Worm (Caenorhabditis elegans) whole organism, young adult: ENCODE data around the gene Y102A11A.2.
A peak's percentile ranks its signal among the peaks of the same experiment; 100 is the strongest.

ENCODE experiments used
- B0019.2 ChIP-seq: fragments of 200-800 bp; sonication (Bioruptor generic); conservative IDR thresholded peaks from 2 replicates; pipeline ENCODE4 v1.3.6; 2022; ENCODE audit warnings: missing genetic modification reagents, missing genetic modification characterization, missing compliant biosample characterization
- C17E4.6 ChIP-seq: fragments of 200-800 bp; sonication (Bioruptor generic); IDR thresholded peaks from 2 replicates; pipeline ENCODE4 v1.3.6; 2022; ENCODE audit warnings: missing genetic modification reagents, missing genetic modification characterization, missing compliant biosample characterization
- F23B12.7 ChIP-seq: sonication (generic microtip); optimal IDR thresholded peaks from 2 replicates; lab custom pipeline; 2017; ENCODE audit warnings: missing genetic modification characterization, mild to moderate bottlenecking, missing compliant biosample characterization, antibody characterized with exemption, moderate library complexity; ENCODE audit not compliant: insufficient read depth
- F52B5.7 ChIP-seq: sonication (generic microtip); optimal IDR thresholded peaks from 2 replicates; lab custom pipeline; 2016; ENCODE audit warnings: mild to moderate bottlenecking, missing genetic modification characterization, missing compliant biosample characterization
- F57A8.1 ChIP-seq: fragments of 200-800 bp; sonication (Bioruptor generic); optimal IDR thresholded peaks from 2 replicates; lab custom pipeline; 2018; ENCODE audit warnings: mild to moderate bottlenecking, missing genetic modification characterization, moderate library complexity, missing compliant biosample characterization
- F57C9.4 ChIP-seq: sonication (generic microtip); optimal IDR thresholded peaks from 2 replicates; lab custom pipeline; 2017; ENCODE audit warnings: mild to moderate bottlenecking, missing genetic modification characterization, missing compliant biosample characterization
- Y53F4B.3 ChIP-seq: fragments of 200-800 bp; sonication (Bioruptor generic); IDR thresholded peaks from 2 replicates; pipeline ENCODE4 v1.3.6; 2022; ENCODE audit warnings: missing genetic modification reagents, missing genetic modification characterization, missing compliant biosample characterization
- ama-1 ChIP-seq, 3 experiments: fragments of 150-350 bp in 1 of 3; sonication (generic microtip) in 2 of 3; optimal IDR thresholded peaks; 2 replicates each; lab custom pipeline; 2014 to 2018; ENCODE audit warnings: missing biosample characterization in 2 of 3, missing genetic modification characterization in 2 of 3, missing genetic modification reagents in 2 of 3
- aptf-2 ChIP-seq: fragments of 200-800 bp; sonication (Bioruptor generic); conservative IDR thresholded peaks from 2 replicates; pipeline ENCODE4 v1.3.6; 2022; ENCODE audit warnings: missing genetic modification reagents, missing genetic modification characterization, missing compliant biosample characterization
- aptf-3 ChIP-seq: fragments of 200-800 bp; sonication (Bioruptor generic); IDR thresholded peaks from 2 replicates; pipeline ENCODE4 v1.3.6; 2022; ENCODE audit warnings: missing genetic modification characterization, missing compliant biosample characterization
- attf-5 ChIP-seq: fragments of 200-800 bp; sonication (Bioruptor generic); optimal IDR thresholded peaks from 2 replicates; lab custom pipeline; 2018; ENCODE audit warnings: mild to moderate bottlenecking, missing genetic modification characterization, missing compliant biosample characterization
- ccch-3 ChIP-seq: fragments of 200-800 bp; sonication (Bioruptor generic); optimal IDR thresholded peaks from 2 replicates; lab custom pipeline; 2018; ENCODE audit warnings: mild to moderate bottlenecking, missing genetic modification characterization, missing compliant biosample characterization
- cebp-1 ChIP-seq, 2 experiments: fragments of 200-800 bp in 1 of 2; sonication (Bioruptor generic) in 1 of 2; sonication (generic microtip) in 1 of 2; IDR thresholded peaks in 1 of 2; optimal IDR thresholded peaks in 1 of 2; 2 replicates each; pipeline versions ENCODE4 v1.3.6 to Lab custom; 2017 to 2022; ENCODE audit warnings: missing compliant biosample characterization in 2 of 2, missing genetic modification characterization in 2 of 2, mild to moderate bottlenecking in 1 of 2, missing genetic modification reagents in 1 of 2, moderate library complexity in 1 of 2
- cebp-2 ChIP-seq: fragments of 200-800 bp; sonication (Bioruptor generic); IDR thresholded peaks from 2 replicates; pipeline ENCODE4 v1.3.6; 2022; ENCODE audit warnings: missing genetic modification characterization, missing compliant biosample characterization
- ceh-79 ChIP-seq: sonication (generic microtip); optimal IDR thresholded peaks from 2 replicates; lab custom pipeline; 2017; ENCODE audit warnings: mild to moderate bottlenecking, missing genetic modification characterization, missing compliant biosample characterization
- dox-1 ChIP-seq: fragments of 200-800 bp; sonication (Bioruptor generic); IDR thresholded peaks from 2 replicates; pipeline ENCODE4 v1.3.6; 2022; ENCODE audit warnings: missing genetic modification reagents, missing genetic modification characterization, missing compliant biosample characterization
- egl-44 ChIP-seq: fragments of 200-800 bp; sonication (Bioruptor generic); IDR thresholded peaks from 2 replicates; pipeline ENCODE4 v1.3.6; 2022; ENCODE audit warnings: missing genetic modification reagents, missing genetic modification characterization, missing compliant biosample characterization
- egrh-3 ChIP-seq: fragments of 200-800 bp; sonication (Bioruptor generic); IDR thresholded peaks from 2 replicates; pipeline ENCODE4 v1.3.6; 2022; ENCODE audit warnings: missing genetic modification reagents, missing genetic modification characterization, missing compliant biosample characterization
- ekl-4 ChIP-seq: fragments of 200-800 bp; sonication (Bioruptor generic); IDR thresholded peaks from 2 replicates; pipeline ENCODE4 v1.3.6; 2022; ENCODE audit warnings: missing genetic modification reagents, missing genetic modification characterization, missing compliant biosample characterization
- fkh-3 ChIP-seq: sonication (generic microtip); optimal IDR thresholded peaks from 2 replicates; lab custom pipeline; 2016; ENCODE audit warnings: mild to moderate bottlenecking, missing genetic modification characterization, missing compliant biosample characterization
- gei-17 ChIP-seq: fragments of 200-800 bp; sonication (Bioruptor generic); optimal IDR thresholded peaks from 2 replicates; lab custom pipeline; 2018; ENCODE audit warnings: mild to moderate bottlenecking, missing genetic modification characterization, missing compliant biosample characterization
- hlh-26 ChIP-seq: fragments of 200-800 bp; sonication (Bioruptor generic); conservative IDR thresholded peaks from 2 replicates; pipeline ENCODE4 v1.3.6; 2022; ENCODE audit warnings: missing genetic modification reagents, missing genetic modification characterization, missing compliant biosample characterization
- lin-26 ChIP-seq: fragments of 200-800 bp; sonication (Bioruptor generic); IDR thresholded peaks from 2 replicates; pipeline ENCODE4 v1.3.6; 2022; ENCODE audit warnings: missing genetic modification reagents, missing genetic modification characterization, missing compliant biosample characterization
- madf-10 ChIP-seq: sonication (generic microtip); optimal IDR thresholded peaks from 2 replicates; lab custom pipeline; 2016; ENCODE audit warnings: mild to moderate bottlenecking, missing genetic modification characterization, missing compliant biosample characterization
- mcd-1 ChIP-seq: fragments of 200-800 bp; sonication (Bioruptor generic); IDR thresholded peaks from 2 replicates; pipeline ENCODE4 v1.3.6; 2022; ENCODE audit warnings: missing genetic modification reagents, missing genetic modification characterization, missing compliant biosample characterization
- nfya-1 ChIP-seq: sonication (generic microtip); optimal IDR thresholded peaks from 2 replicates; lab custom pipeline; 2017; ENCODE audit warnings: antibody characterized with exemption, missing compliant biosample characterization, missing genetic modification characterization, borderline replicate concordance; ENCODE audit not compliant: insufficient read depth
- nfyb-1 ChIP-seq: fragments of 200-800 bp; sonication (Bioruptor generic); IDR thresholded peaks from 2 replicates; pipeline ENCODE4 v1.3.6; 2022; ENCODE audit warnings: missing genetic modification reagents, missing genetic modification characterization, missing compliant biosample characterization
- nhr-120 ChIP-seq: fragments of 200-800 bp; sonication (Bioruptor generic); IDR thresholded peaks from 2 replicates; pipeline ENCODE4 v1.3.6; 2022; ENCODE audit warnings: missing genetic modification characterization, missing compliant biosample characterization
- nhr-27 ChIP-seq: fragments of 200-800 bp; sonication (Bioruptor generic); optimal IDR thresholded peaks from 2 replicates; lab custom pipeline; 2018; ENCODE audit warnings: mild to moderate bottlenecking, missing genetic modification characterization, moderate library complexity, missing compliant biosample characterization
- sea-2 ChIP-seq: fragments of 200-800 bp; sonication (Bioruptor generic); IDR thresholded peaks from 2 replicates; pipeline ENCODE4 v1.3.6; 2022; ENCODE audit warnings: missing genetic modification characterization, missing compliant biosample characterization
- unc-130 ChIP-seq: sonication (generic microtip); optimal IDR thresholded peaks from 2 replicates; lab custom pipeline; 2016; ENCODE audit warnings: missing genetic modification reagents, missing genetic modification characterization, missing compliant biosample characterization
- unc-62 ChIP-seq: fragments of 150-350 bp; optimal IDR thresholded peaks from 2 replicates; lab custom pipeline; 2014; ENCODE audit warnings: missing biosample characterization, missing genetic modification reagents, missing genetic modification characterization
- zim-3 ChIP-seq: sonication (generic microtip); optimal IDR thresholded peaks from 2 replicates; lab custom pipeline; 2017; ENCODE audit warnings: mild to moderate bottlenecking, missing genetic modification characterization, moderate library complexity, missing compliant biosample characterization
- ztf-26 ChIP-seq: sonication (generic microtip); optimal IDR thresholded peaks from 2 replicates; lab custom pipeline; 2017; ENCODE audit warnings: missing genetic modification characterization, missing compliant biosample characterization
- ztf-3 ChIP-seq: fragments of 200-800 bp; sonication (Bioruptor generic); optimal IDR thresholded peaks from 2 replicates; lab custom pipeline; 2018; ENCODE audit warnings: mild to moderate bottlenecking, missing genetic modification characterization, missing compliant biosample characterization

Y102A11A.2 gene

DNA sequence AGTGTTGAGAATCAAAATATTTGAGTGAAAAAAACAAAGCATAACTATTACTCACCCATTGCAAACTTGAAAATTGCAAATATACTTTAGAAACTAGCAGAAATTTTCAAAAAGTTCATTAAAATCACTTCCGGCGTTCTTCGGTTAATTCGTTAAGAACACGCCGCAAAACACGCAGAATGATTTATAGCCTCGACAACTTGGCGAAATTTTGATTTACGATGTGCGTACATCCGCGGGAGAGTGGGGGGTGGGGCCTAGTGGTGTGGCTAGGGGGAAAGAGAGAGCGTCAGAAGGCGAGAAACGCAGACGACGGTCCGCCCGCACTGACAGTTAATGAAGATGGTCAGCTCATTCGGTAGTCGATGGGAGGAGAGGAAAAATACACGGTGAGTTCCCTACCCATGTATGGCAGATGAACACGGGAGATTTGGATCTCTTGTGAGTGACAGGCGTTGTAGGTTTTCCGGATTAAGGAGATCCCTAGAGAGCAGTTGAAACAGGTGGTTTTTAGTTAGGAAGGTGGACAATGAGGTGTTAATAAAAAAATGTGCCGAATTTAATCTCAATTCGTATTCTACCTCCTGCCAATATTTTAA is 19.8 kb downstream of the Y102A11A.2 start, which contains the start of gene igcm-4:
TSS of gene igcm-4 (minus strand) at position 237 of the 599 bp plus-strand sequence.
- TF ChIP-seq nfyb-1 (GFP tag; lab: Robert Waterston, UW) (0 out of 2 replicates have a peak, but pooled peaks have one; percentile 37), B0019.2 (GFP tag; lab: Robert Waterston, UW) (no peak), attf-5 (GFP tag; lab: Kevin White, UChicago) (no peak), egl-44 (peak; percentile 49; the same call in 1 of the 2 replicates), nhr-120 (no peak), ceh-79 (tag; lab: Kevin White, UChicago) (no peak), cebp-2 (no peak), egrh-3 (GFP tag; lab: Robert Waterston, UW) (no peak), unc-62 (peak; percentile 79), ccch-3 (GFP tag; lab: Kevin White, UChicago) (no peak)
- TF ChIP-seq, all 124 proteins: peak for 3

DNA sequence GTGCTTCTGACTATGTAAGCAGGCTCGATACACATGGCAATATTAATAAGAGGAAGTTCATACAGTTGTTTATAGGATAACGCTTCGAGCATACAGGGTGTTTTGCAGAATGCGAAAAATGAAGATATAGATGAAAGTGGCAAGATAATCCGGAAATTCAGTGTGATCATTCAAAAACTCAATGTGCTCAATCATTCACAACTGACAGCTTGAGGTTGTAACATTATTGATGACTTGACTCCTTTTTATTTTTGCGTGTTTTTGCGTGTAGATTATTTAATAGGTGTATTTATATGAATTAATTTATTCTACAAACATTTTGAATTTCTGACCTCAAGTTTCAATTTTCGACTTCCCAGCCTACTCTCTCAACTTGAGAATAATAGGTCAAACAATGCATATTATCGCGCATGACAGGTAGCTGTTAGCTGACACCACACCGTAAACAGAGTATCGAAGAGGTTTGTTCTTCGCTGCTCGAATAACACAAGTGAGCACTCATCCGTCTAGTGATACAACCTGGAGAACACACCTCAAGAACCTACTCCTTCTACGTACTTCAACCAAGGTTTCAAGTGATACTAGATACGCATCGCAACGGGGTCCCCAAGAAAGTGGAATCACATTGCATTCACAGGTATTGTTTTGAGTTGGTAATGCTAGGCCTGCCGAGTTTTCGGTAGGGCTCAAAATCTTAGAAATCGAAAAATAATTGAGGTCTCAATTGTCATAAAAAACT is 20.9 kb downstream of the Y102A11A.2 start:
- no peak for TF ChIP-seq mcd-1
- no peak for TF ChIP-seq Y53F4B.3
- TF ChIP-seq sea-2 (GFP tag; lab: Robert Waterston, UW), result no peak
- TF ChIP-seq F52B5.7 (tag; lab: Kevin White, UChicago), result no peak
- no peak for TF ChIP-seq lin-26
- TF ChIP-seq zim-3 (tag; lab: Kevin White, UChicago), result no peak
- no peak for TF ChIP-seq nfya-1 (tag; lab: Kevin White, UChicago)
- no peak for TF ChIP-seq ekl-4 (GFP tag; lab: Robert Waterston, UW)
- TF ChIP-seq madf-10 (tag; lab: Kevin White, UChicago), result no peak
- TF ChIP-seq F57A8.1 (GFP tag; lab: Kevin White, UChicago), result no peak
- TF ChIP-seq cebp-1 (GFP tag; IDR thresholded peaks at IDR 0.05; lab: Robert Waterston, UW), result no peak
- no peak for TF ChIP-seq cebp-1 (tag; optimal IDR thresholded peaks at IDR 0.05; lab: Kevin White, UChicago)
- no peak for TF ChIP-seq ztf-3 (GFP tag; lab: Kevin White, UChicago)
- TF ChIP-seq dox-1 (GFP tag; lab: Robert Waterston, UW), result no peak
- no peak for TF ChIP-seq F57C9.4 (tag; lab: Kevin White, UChicago)
- no peak for TF ChIP-seq aptf-3
- TF ChIP-seq aptf-2, result no peak
- TF ChIP-seq hlh-26 (GFP tag; lab: Robert Waterston, UW), result no peak

DNA sequence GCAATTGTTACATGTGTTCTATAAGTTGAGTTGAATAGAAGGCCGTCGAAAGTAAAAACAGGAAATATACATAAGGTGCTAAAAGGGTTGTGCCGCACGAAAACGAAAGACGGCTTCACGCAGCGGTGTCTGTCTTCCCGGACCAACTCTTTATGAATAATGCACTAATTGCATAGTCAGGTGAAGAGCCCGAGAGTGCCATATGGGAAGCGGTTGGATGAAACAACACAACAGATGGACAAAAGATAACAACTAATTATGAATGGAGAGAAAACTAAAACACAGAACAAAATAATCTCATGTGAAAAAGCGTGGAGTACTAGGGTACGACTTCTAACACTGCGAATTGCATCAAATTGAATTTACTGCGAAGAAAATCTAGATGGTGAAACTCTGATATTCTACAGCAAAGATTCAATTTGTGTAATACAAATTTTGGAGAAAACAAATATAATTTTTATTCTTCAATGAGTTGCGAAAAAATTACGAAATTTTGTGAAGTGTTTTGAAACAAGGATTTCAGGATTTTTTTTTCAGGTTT is 22.5 kb downstream of the Y102A11A.2 start:
- TF ChIP-seq ama-1 (optimal IDR thresholded peaks at IDR 0.05; lab: Kevin White, UChicago) (no peak), ama-1 (GFP tag; optimal IDR thresholded peaks at IDR 0.05; lab: Kevin White, UChicago) (no peak), attf-5 (GFP tag; lab: Kevin White, UChicago) (no peak), C17E4.6 (no peak), unc-130 (GFP tag; lab: Kevin White, UChicago) (no peak), ztf-26 (tag; lab: Kevin White, UChicago) (no peak), fkh-3 (tag; lab: Kevin White, UChicago) (no peak), ccch-3 (GFP tag; lab: Kevin White, UChicago) (no peak), nhr-27 (no peak), gei-17 (GFP tag; lab: Kevin White, UChicago) (no peak), nfyb-1 (GFP tag; lab: Robert Waterston, UW) (no peak), madf-10 (tag; lab: Kevin White, UChicago) (no peak), F23B12.7 (tag; lab: Kevin White, UChicago) (no peak), ekl-4 (GFP tag; lab: Robert Waterston, UW) (no peak), Y53F4B.3 (no peak)
- TF ChIP-seq, all 124 proteins: peak for 0
